Worm (Caenorhabditis elegans) whole organism, L1 larva: ENCODE results near the gene nspg-14.

ENCODE experiments used
- C04F5.9 ChIP-seq: sonication (generic microtip); optimal IDR thresholded peaks from 2 replicates; lab custom pipeline; 2016; ENCODE audit warnings: missing genetic modification characterization, missing compliant biosample characterization
- Y116A8C.19 ChIP-seq: sonication (generic microtip); optimal IDR thresholded peaks from 2 replicates; lab custom pipeline; 2016; ENCODE audit warnings: missing compliant biosample characterization, missing genetic modification characterization, borderline replicate concordance
- aha-1 ChIP-seq: fragments of 150-350 bp; optimal IDR thresholded peaks from 2 replicates; lab custom pipeline; 2014; ENCODE audit warnings: missing biosample characterization, missing genetic modification characterization
- aly-2 ChIP-seq: fragments of 150-350 bp; optimal IDR thresholded peaks from 2 replicates; lab custom pipeline; 2014; ENCODE audit warnings: missing biosample characterization, missing genetic modification characterization
- ama-1 ChIP-seq: fragments of 150-350 bp; optimal IDR thresholded peaks from 2 replicates; lab custom pipeline; 2014
- blmp-1 ChIP-seq: fragments of 150-350 bp; optimal IDR thresholded peaks from 2 replicates; lab custom pipeline; 2014; ENCODE audit warnings: missing biosample characterization, missing genetic modification characterization
- ceh-8 ChIP-seq: fragments of 200-800 bp; sonication (Bioruptor generic); optimal IDR thresholded peaks from 2 replicates; lab custom pipeline; 2018; ENCODE audit warnings: mild to moderate bottlenecking, missing genetic modification characterization, moderate library complexity, missing compliant biosample characterization
- ceh-82 ChIP-seq, 3 experiments: fragments of 150-350 bp in 1 of 3; sonication (generic microtip) in 2 of 3; optimal IDR thresholded peaks; 2 replicates each; lab custom pipeline; 2014 to 2017; ENCODE audit warnings: missing biosample characterization in 3 of 3, missing genetic modification characterization in 3 of 3
- ceh-88 ChIP-seq: fragments of 200-800 bp; sonication (Bioruptor generic); IDR thresholded peaks from 2 replicates; pipeline ENCODE4 v1.3.6; 2022; ENCODE audit warnings: missing genetic modification characterization, missing compliant biosample characterization
- ces-1 ChIP-seq: fragments of 150-350 bp; optimal IDR thresholded peaks from 2 replicates; lab custom pipeline; 2014; ENCODE audit warnings: missing biosample characterization, missing genetic modification reagents, missing genetic modification characterization
- dpl-1 ChIP-seq, 3 experiments: fragments of 150-350 bp in 2 of 3; sonication (generic microtip) in 1 of 3; optimal IDR thresholded peaks; 2 replicates each; lab custom pipeline; 2014 to 2017; ENCODE audit warnings: missing biosample characterization in 3 of 3, missing genetic modification characterization in 3 of 3, missing genetic modification reagents in 3 of 3
- dsc-1 ChIP-seq: sonication (generic microtip); optimal IDR thresholded peaks from 2 replicates; lab custom pipeline; 2016; ENCODE audit warnings: mild to moderate bottlenecking, missing genetic modification characterization, missing compliant biosample characterization
- efl-1 ChIP-seq, 4 experiments: fragments of 150-350 bp; optimal IDR thresholded peaks in 3 of 4; peaks in 1 of 4; 1 replicate in 1 of 4; 2 replicates in 3 of 4; lab custom pipeline; 2014; ENCODE audit warnings: missing biosample characterization in 2 of 4, missing genetic modification characterization in 2 of 4, missing genetic modification reagents in 2 of 4
- efl-3 ChIP-seq: fragments of 200-800 bp; sonication (Bioruptor generic); optimal IDR thresholded peaks from 2 replicates; lab custom pipeline; 2018; ENCODE audit warnings: mild to moderate bottlenecking, missing genetic modification characterization, missing compliant biosample characterization
- egl-13 ChIP-seq: sonication (generic microtip); optimal IDR thresholded peaks from 2 replicates; lab custom pipeline; 2016; ENCODE audit warnings: missing genotype, missing genetic modification reagents, missing genetic modification characterization, missing compliant biosample characterization
- elt-3 ChIP-seq, 6 experiments: fragments of 150-350 bp in 1 of 6; sonication (generic microtip); optimal IDR thresholded peaks; 2 replicates each; lab custom pipeline; 2017 to 2018; ENCODE audit warnings: missing biosample characterization in 6 of 6, missing genetic modification characterization in 6 of 6, inconsistent platforms in 1 of 6
- ets-5 ChIP-seq: fragments of 200-800 bp; sonication (Bioruptor generic); IDR thresholded peaks from 2 replicates; pipeline ENCODE4 v1.3.6; 2022; ENCODE audit warnings: missing genetic modification characterization, missing compliant biosample characterization
- fkh-10 ChIP-seq: sonication (generic microtip); optimal IDR thresholded peaks from 2 replicates; lab custom pipeline; 2017; ENCODE audit warnings: missing biosample characterization, missing genetic modification reagents, missing genetic modification characterization
- fkh-4 ChIP-seq: sonication (generic microtip); optimal IDR thresholded peaks from 2 replicates; lab custom pipeline; 2016; ENCODE audit warnings: missing compliant biosample characterization, missing genetic modification characterization, borderline replicate concordance
- hlh-4 ChIP-seq: sonication (generic microtip); optimal IDR thresholded peaks from 2 replicates; lab custom pipeline; 2016; ENCODE audit warnings: mild to moderate bottlenecking, missing genetic modification characterization, missing compliant biosample characterization
- hpl-2 ChIP-seq: fragments of 150-350 bp; optimal IDR thresholded peaks from 2 replicates; lab custom pipeline; 2014; ENCODE audit warnings: missing biosample characterization, missing genetic modification reagents, missing genetic modification characterization
- isw-1 ChIP-seq: fragments of 200-800 bp; sonication (Bioruptor generic); IDR thresholded peaks from 2 replicates; pipeline ENCODE4 v1.3.6; 2022; ENCODE audit warnings: missing genetic modification characterization, missing compliant biosample characterization
- lin-13 ChIP-seq: fragments of 150-350 bp; optimal IDR thresholded peaks from 2 replicates; lab custom pipeline; 2014; ENCODE audit warnings: missing biosample characterization, missing genetic modification reagents, missing genetic modification characterization
- lin-14 ChIP-seq: fragments of 200-800 bp; sonication (Bioruptor generic); optimal IDR thresholded peaks from 2 replicates; lab custom pipeline; 2018; ENCODE audit warnings: mild to moderate bottlenecking, missing genetic modification characterization, moderate library complexity, missing compliant biosample characterization
- lin-15B ChIP-seq: fragments of 150-350 bp; sonication (generic microtip); optimal IDR thresholded peaks from 3 replicates; lab custom pipeline; 2014; ENCODE audit warnings: missing biosample characterization, missing genetic modification characterization
- lir-3 ChIP-seq: sonication (generic microtip); optimal IDR thresholded peaks from 2 replicates; lab custom pipeline; 2016; ENCODE audit warnings: mild to moderate bottlenecking, missing genetic modification characterization, moderate library complexity, missing compliant biosample characterization; ENCODE audit not compliant: poor library complexity
- lsy-2 ChIP-seq, 2 experiments: fragments of 150-350 bp; optimal IDR thresholded peaks; 2 replicates each; lab custom pipeline; 2014; ENCODE audit warnings: missing biosample characterization in 2 of 2, missing genetic modification characterization in 2 of 2
- mef-2 ChIP-seq: fragments of 150-350 bp; optimal IDR thresholded peaks from 2 replicates; lab custom pipeline; 2014; ENCODE audit warnings: missing biosample characterization, missing genetic modification characterization
- mep-1 ChIP-seq: fragments of 150-350 bp; optimal IDR thresholded peaks from 2 replicates; lab custom pipeline; 2014; ENCODE audit warnings: missing biosample characterization, missing genetic modification characterization
- nhr-11 ChIP-seq: fragments of 150-350 bp; optimal IDR thresholded peaks from 2 replicates; lab custom pipeline; 2014; ENCODE audit warnings: missing biosample characterization, missing genetic modification characterization
- nhr-19 ChIP-seq: fragments of 200-800 bp; sonication (Bioruptor generic); conservative IDR thresholded peaks from 2 replicates; pipeline ENCODE4 v1.3.6; 2022; ENCODE audit warnings: missing genetic modification characterization, missing compliant biosample characterization
- nhr-20 ChIP-seq: sonication (generic microtip); optimal IDR thresholded peaks from 2 replicates; lab custom pipeline; 2016; ENCODE audit warnings: mild to moderate bottlenecking, missing genetic modification characterization, missing compliant biosample characterization
- nhr-47 ChIP-seq: sonication (generic microtip); optimal IDR thresholded peaks from 2 replicates; lab custom pipeline; 2016; ENCODE audit warnings: mild to moderate bottlenecking, missing genetic modification characterization, moderate library complexity, missing compliant biosample characterization
- nhr-71 ChIP-seq: sonication (generic microtip); optimal IDR thresholded peaks from 2 replicates; lab custom pipeline; 2016; ENCODE audit warnings: mild to moderate bottlenecking, missing genetic modification characterization, moderate library complexity, missing compliant biosample characterization
- nhr-76 ChIP-seq: sonication (generic microtip); optimal IDR thresholded peaks from 2 replicates; lab custom pipeline; 2017; ENCODE audit warnings: missing biosample characterization, missing genetic modification characterization
- nhr-77 ChIP-seq: fragments of 150-350 bp; optimal IDR thresholded peaks from 2 replicates; lab custom pipeline; 2014; ENCODE audit warnings: missing biosample characterization, missing genetic modification characterization
- nhr-85 ChIP-seq: sonication (generic microtip); peaks from one replicate; lab custom pipeline; 2016; ENCODE audit warnings: missing genetic modification characterization, inconsistent platforms, missing compliant biosample characterization
- pag-3 ChIP-seq: sonication (generic microtip); optimal IDR thresholded peaks from 2 replicates; lab custom pipeline; 2017; ENCODE audit warnings: missing genetic modification characterization, mild to moderate bottlenecking, missing compliant biosample characterization, antibody characterized with exemption, borderline replicate concordance; ENCODE audit not compliant: insufficient read depth
- pqm-1 ChIP-seq: sonication (generic microtip); optimal IDR thresholded peaks from 3 replicates; lab custom pipeline; 2017; ENCODE audit warnings: missing biosample characterization, missing genetic modification characterization
- rnt-1 ChIP-seq: sonication (generic microtip); optimal IDR thresholded peaks from 2 replicates; lab custom pipeline; 2016; ENCODE audit warnings: mild to moderate bottlenecking, missing genetic modification characterization, moderate library complexity, missing compliant biosample characterization
- skn-1 ChIP-seq: fragments of 150-350 bp; optimal IDR thresholded peaks from 2 replicates; lab custom pipeline; 2014; ENCODE audit warnings: missing biosample characterization, missing genetic modification characterization
- swsn-7 ChIP-seq: sonication (generic microtip); optimal IDR thresholded peaks from 2 replicates; lab custom pipeline; 2016; ENCODE audit warnings: missing genetic modification characterization, missing compliant biosample characterization
- unc-130 ChIP-seq: fragments of 150-350 bp; optimal IDR thresholded peaks from 2 replicates; lab custom pipeline; 2017; ENCODE audit warnings: missing biosample characterization, missing genetic modification characterization, inconsistent platforms
- unc-30 ChIP-seq: sonication (generic microtip); optimal IDR thresholded peaks from 2 replicates; lab custom pipeline; 2017; ENCODE audit warnings: missing biosample characterization, missing genetic modification characterization
- unc-86 ChIP-seq: sonication (generic microtip); optimal IDR thresholded peaks from 2 replicates; lab custom pipeline; 2016; ENCODE audit warnings: missing genetic modification characterization, missing compliant biosample characterization
- unc-98 ChIP-seq: fragments of 200-800 bp; sonication (Bioruptor generic); IDR thresholded peaks from 2 replicates; pipeline ENCODE4 v1.3.6; 2022; ENCODE audit warnings: missing genetic modification characterization, missing compliant biosample characterization
- xbp-1 ChIP-seq: sonication (generic microtip); optimal IDR thresholded peaks from 2 replicates; lab custom pipeline; 2016; ENCODE audit warnings: missing genetic modification characterization, missing compliant biosample characterization
- zip-4 ChIP-seq: fragments of 200-800 bp; sonication (Bioruptor generic); optimal IDR thresholded peaks from 2 replicates; lab custom pipeline; 2018; ENCODE audit warnings: mild to moderate bottlenecking, missing genetic modification characterization, moderate library complexity, missing compliant biosample characterization
- ztf-11 ChIP-seq, 2 experiments: sonication (generic microtip); optimal IDR thresholded peaks; 2 replicates each; lab custom pipeline; 2016 to 2017; ENCODE audit warnings: missing genetic modification characterization in 2 of 2, missing biosample characterization in 1 of 2, missing compliant biosample characterization in 1 of 2

nspg-14 gene

ce11 chrX:5243382-5243979, 9.4 kb upstream of the nspg-14 start, which contains the start of gene mtm-5:
Gene mtm-5, minus strand, starts transcription at chrX:5243408.
- no peak for TF ChIP-seq zip-4 (GFP tag; lab: Kevin White, UChicago)
- no peak for TF ChIP-seq ceh-88 (GFP tag; lab: Robert Waterston, UW)
- TF ChIP-seq dsc-1: peak; percentile 90
- peak; percentile 49 for TF ChIP-seq fkh-4
- peak; percentile 26 for TF ChIP-seq mep-1 (tag; lab: Kevin White, UChicago)
- TF ChIP-seq efl-1 (optimal IDR thresholded peaks at IDR 0.05; lab: Kevin White, UChicago): no peak
- peak in 1 of 2 experiments; percentile 86 for TF ChIP-seq efl-1 (GFP tag; optimal IDR thresholded peaks at IDR 0.05 in 1 of 2; lab: Kevin White, UChicago)
- TF ChIP-seq blmp-1 (tag; lab: Kevin White, UChicago): peak; percentile 83
- TF ChIP-seq ceh-82 (tag; optimal IDR thresholded peaks at IDR 0.05; lab: Kevin White, UChicago): peak in 1 of 3 experiments; percentile 7

DNA sequence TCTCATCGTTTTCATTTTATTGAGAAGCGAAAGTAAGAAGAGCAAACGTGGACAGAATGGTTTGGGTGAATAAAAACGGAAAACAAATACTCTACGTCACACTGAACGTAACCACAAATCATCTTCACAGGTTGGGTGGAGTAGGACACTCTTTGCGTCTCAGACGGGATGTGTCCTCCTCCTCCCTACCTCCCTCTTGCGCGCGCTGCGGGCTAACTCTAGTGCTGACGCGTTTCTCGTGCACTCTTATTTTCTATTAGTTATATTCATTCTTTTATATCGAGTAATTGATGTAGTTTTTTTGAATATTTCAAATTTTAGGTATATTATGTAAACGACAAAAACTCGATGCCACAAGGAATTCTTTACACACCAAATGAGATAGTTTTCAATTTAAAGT, 8.8 kb upstream of the nspg-14 start, which contains the start of gene Y34B4A.7:
TSS of gene Y34B4A.7 (plus strand) at position 297 of the 400 bp plus-strand sequence.
- TF ChIP-seq zip-4 (GFP tag; lab: Kevin White, UChicago): no peak
- TF ChIP-seq unc-30: no peak
- no peak for TF ChIP-seq hpl-2 (GFP tag; lab: Kevin White, UChicago)
- TF ChIP-seq ceh-8 (GFP tag; lab: Kevin White, UChicago): peak; percentile 42
- peak; percentile 89 for TF ChIP-seq nhr-85 (tag; lab: Kevin White, UChicago)
- no peak for TF ChIP-seq unc-98 (GFP tag; lab: Robert Waterston, UW)
- peak; percentile 92 for TF ChIP-seq lin-14
- no peak for TF ChIP-seq aly-2 (tag; lab: Kevin White, UChicago)
- no peak for TF ChIP-seq ets-5 (GFP tag; lab: Robert Waterston, UW)
- TF ChIP-seq dpl-1 (GFP tag; optimal IDR thresholded peaks at IDR 0.05; lab: Kevin White, UChicago): peak; percentile 8 to 70 (median 55)
- peak; percentile 83 for TF ChIP-seq mep-1 (tag; lab: Kevin White, UChicago)
- no peak for TF ChIP-seq nhr-77
- TF ChIP-seq skn-1 (tag; lab: Kevin White, UChicago): peak; percentile 43
- peak; percentile 90 for TF ChIP-seq blmp-1 (tag; lab: Kevin White, UChicago)
- peak; percentile 11 for TF ChIP-seq dsc-1
- no peak for TF ChIP-seq efl-3 (GFP tag; lab: Kevin White, UChicago)
- TF ChIP-seq nhr-47 (tag; lab: Kevin White, UChicago): peak; percentile 81
- TF ChIP-seq nhr-76 (tag; lab: Kevin White, UChicago): no peak
- TF ChIP-seq nhr-19 (GFP tag; lab: Robert Waterston, UW): peak; percentile 75
- peak; percentile 75 to 80 for TF ChIP-seq lsy-2 (tag; optimal IDR thresholded peaks at IDR 0.05; lab: Kevin White, UChicago)
- no peak for TF ChIP-seq ama-1 (lab: Kevin White, UChicago)
- no peak for TF ChIP-seq pqm-1 (tag; lab: Kevin White, UChicago)
- TF ChIP-seq lir-3 (tag; lab: Kevin White, UChicago): no peak
- TF ChIP-seq ztf-11 (tag; optimal IDR thresholded peaks at IDR 0.05; lab: Kevin White, UChicago): peak in 1 of 2 experiments; percentile 53
- no peak for TF ChIP-seq fkh-10 (GFP tag; lab: Kevin White, UChicago)
- TF ChIP-seq rnt-1: peak; percentile 72
- TF ChIP-seq egl-13 (tag; lab: Kevin White, UChicago): peak; percentile 53
- TF ChIP-seq aha-1 (tag; lab: Kevin White, UChicago): no peak
- no peak for TF ChIP-seq ces-1 (GFP tag; lab: Kevin White, UChicago)
- peak; percentile 81 for TF ChIP-seq swsn-7
- TF ChIP-seq isw-1 (GFP tag; lab: Robert Waterston, UW): no peak
- no peak for TF ChIP-seq mef-2 (tag; lab: Kevin White, UChicago)
- TF ChIP-seq nhr-20 (tag; lab: Kevin White, UChicago): peak; percentile 82
- TF ChIP-seq elt-3 (tag; optimal IDR thresholded peaks at IDR 0.05; lab: Kevin White, UChicago): peak in 1 of 6 experiments; percentile 79
- peak; percentile 65 for TF ChIP-seq unc-86 (tag; lab: Kevin White, UChicago)
- TF ChIP-seq Y116A8C.19 (tag; lab: Kevin White, UChicago): no peak
- TF ChIP-seq nhr-11 (tag; lab: Kevin White, UChicago): peak; percentile 16
- TF ChIP-seq lin-13 (GFP tag; lab: Kevin White, UChicago): peak; percentile 51
- TF ChIP-seq nhr-71 (tag; lab: Kevin White, UChicago): peak; percentile 82
- no peak for TF ChIP-seq lin-15B (tag; lab: Kevin White, UChicago)
- TF ChIP-seq hlh-4 (tag; lab: Kevin White, UChicago): no peak
- TF ChIP-seq pag-3 (tag; lab: Kevin White, UChicago): no peak
- peak; percentile 86 for TF ChIP-seq xbp-1 (tag; lab: Kevin White, UChicago)
- TF ChIP-seq unc-130 (tag; lab: Kevin White, UChicago): peak; percentile 27
- TF ChIP-seq C04F5.9 (tag; lab: Kevin White, UChicago): no peak
